Worm (Caenorhabditis elegans): ENCODE results near the gene cdh-1.

DNA sequence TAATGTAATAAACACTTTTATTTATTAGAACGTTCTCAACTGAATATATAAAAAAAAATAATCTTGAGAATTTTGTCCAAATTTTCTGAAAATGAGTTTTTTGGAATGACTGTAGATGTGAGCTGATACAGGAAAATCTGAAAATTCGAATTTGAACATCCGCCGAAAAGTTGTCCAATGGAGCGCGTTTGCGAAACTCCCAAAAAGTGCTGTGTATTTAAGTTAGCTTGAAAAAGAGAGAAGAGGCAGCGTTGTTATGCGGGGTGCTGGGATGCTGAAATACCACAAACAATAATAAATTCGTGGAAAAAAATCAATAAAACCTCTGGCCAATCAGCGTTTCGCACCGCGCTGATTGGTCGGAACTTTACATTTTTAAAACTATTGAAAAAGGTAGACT, 59.5 kb downstream of the cdh-1 start:
- TF ChIP-seq mef-2 (tag; optimal IDR thresholded peaks at IDR 0.05) (no peak), nhr-12 (tag; optimal IDR thresholded peaks at IDR 0.05) (no peak), unc-30 (tag; optimal IDR thresholded peaks at IDR 0.05) (no peak), mab-9 (GFP tag; IDR thresholded peaks at IDR 0.05) (no peak), ces-1 (GFP tag; optimal IDR thresholded peaks at IDR 0.05) (no peak), lir-3 (tag; optimal IDR thresholded peaks at IDR 0.05; ENCODE audit: poor library complexity) (no peak), fkh-8 (tag; optimal IDR thresholded peaks at IDR 0.05) (no peak), nhr-90 (tag; optimal IDR thresholded peaks at IDR 0.05; ENCODE audit: poor library complexity) (no peak), C16A3.4 (tag; optimal IDR thresholded peaks at IDR 0.05) (no peak), lin-39 (tag; optimal IDR thresholded peaks at IDR 0.05) (no peak), skn-1 (tag; optimal IDR thresholded peaks at IDR 0.05) (no peak), nhr-11 (tag; optimal IDR thresholded peaks at IDR 0.05) (no peak), unc-130 (tag; optimal IDR thresholded peaks at IDR 0.05) (no peak)
